Worm (Caenorhabditis elegans) whole organism, early embryonic: Measurements from ENCODE around the gene ZC262.13.

ENCODE experiments used
- B0310.2 ChIP-seq: sonication (generic microtip); optimal IDR thresholded peaks from 2 replicates; lab custom pipeline; 2016; ENCODE audit warnings: mild to moderate bottlenecking, missing genetic modification characterization, missing compliant biosample characterization
- F13C5.2 ChIP-seq: sonication (generic microtip); optimal IDR thresholded peaks from 2 replicates; lab custom pipeline; 2017; ENCODE audit warnings: mild to moderate bottlenecking, missing genetic modification characterization, inconsistent platforms, missing compliant biosample characterization
- aly-1 ChIP-seq: sonication (generic microtip); optimal IDR thresholded peaks from 2 replicates; lab custom pipeline; 2016; ENCODE audit warnings: missing genetic modification characterization, missing compliant biosample characterization
- ama-1 ChIP-seq: fragments of 150-350 bp; optimal IDR thresholded peaks from 2 replicates; lab custom pipeline; 2014
- ceh-13 ChIP-seq: fragments of 200-800 bp; sonication (Bioruptor generic); optimal IDR thresholded peaks from 2 replicates; lab custom pipeline; 2018; ENCODE audit warnings: mild to moderate bottlenecking, missing genetic modification characterization, missing compliant biosample characterization
- ets-7 ChIP-seq: sonication (generic microtip); optimal IDR thresholded peaks from 2 replicates; lab custom pipeline; 2016; ENCODE audit warnings: missing genotype, missing genetic modification characterization, missing compliant biosample characterization
- flt-1 ChIP-seq: fragments of 200-800 bp; sonication (Bioruptor generic); IDR thresholded peaks from 2 replicates; pipeline ENCODE4 v1.3.6; 2022; ENCODE audit warnings: missing genetic modification characterization, missing compliant biosample characterization
- hmbx-1 ChIP-seq: sonication (generic microtip); optimal IDR thresholded peaks from 2 replicates; lab custom pipeline; 2016; ENCODE audit warnings: mild to moderate bottlenecking, missing genetic modification characterization, missing compliant biosample characterization
- hmg-4 ChIP-seq: fragments of 200-800 bp; sonication (Bioruptor generic); optimal IDR thresholded peaks from 2 replicates; lab custom pipeline; 2018; ENCODE audit warnings: mild to moderate bottlenecking, missing genetic modification characterization, missing compliant biosample characterization
- hnd-1 ChIP-seq: sonication (generic microtip); optimal IDR thresholded peaks from 2 replicates; lab custom pipeline; 2016; ENCODE audit warnings: missing genetic modification characterization, missing compliant biosample characterization
- scrt-1 ChIP-seq: fragments of 200-800 bp; sonication (Bioruptor generic); IDR thresholded peaks from 2 replicates; pipeline ENCODE4 v1.3.6; 2022; ENCODE audit warnings: missing genetic modification characterization, missing compliant biosample characterization
- tbx-37 ChIP-seq: fragments of 200-800 bp; sonication (Bioruptor generic); conservative IDR thresholded peaks from 2 replicates; pipeline ENCODE4 v1.3.6; 2022; ENCODE audit warnings: missing genetic modification reagents, missing genetic modification characterization, missing compliant biosample characterization
- tra-4 ChIP-seq: sonication (generic microtip); optimal IDR thresholded peaks from 2 replicates; lab custom pipeline; 2017; ENCODE audit warnings: missing genetic modification characterization, missing compliant biosample characterization

ce11 chrIII:8369172-8369571 lies 43.2 kb downstream of the ZC262.13 start:
- TF ChIP-seq hnd-1 (tag; lab: Kevin White, UChicago) (no peak), scrt-1 (GFP tag; lab: Robert Waterston, UW) (no peak), ama-1 (lab: Kevin White, UChicago) (no peak), tra-4 (tag; lab: Kevin White, UChicago) (no peak), aly-1 (tag; lab: Kevin White, UChicago) (no peak), B0310.2 (tag; lab: Kevin White, UChicago) (no peak), flt-1 (no peak), F13C5.2 (no peak), hmbx-1 (tag; lab: Kevin White, UChicago) (no peak), ets-7 (tag; lab: Kevin White, UChicago) (no peak), ceh-13 (GFP tag; lab: Kevin White, UChicago) (no peak), tbx-37 (GFP tag; lab: Robert Waterston, UW) (no peak), hmg-4 (GFP tag; lab: Kevin White, UChicago) (no peak)
